Fruit fly (Drosophila melanogaster) whole organism, pupa: Measurements from ENCODE around the gene CG31706.

Experiments
- CG10348 ChIP-seq: fragments of 200-800 bp; sonication (Bioruptor generic); IDR thresholded peaks from 2 replicates; pipeline ENCODE4 v1.3.6; 2022; ENCODE audit warnings: missing biosample characterization, missing genetic modification characterization
- CG12605 ChIP-seq: fragments of 200-800 bp; sonication (Bioruptor generic); IDR thresholded peaks from 2 replicates; pipeline ENCODE4 v1.3.6; 2022; ENCODE audit warnings: missing biosample characterization, missing genetic modification characterization
- CG13204 ChIP-seq: fragments of 200-800 bp; sonication (Bioruptor generic); optimal IDR thresholded peaks from 2 replicates; lab custom pipeline; 2018; ENCODE audit warnings: missing biosample characterization, mild to moderate bottlenecking, missing genetic modification characterization, moderate library complexity
- CG14655 ChIP-seq: fragments of 200-800 bp; sonication (Bioruptor generic); optimal IDR thresholded peaks from 3 replicates; lab custom pipeline; 2017; ENCODE audit warnings: mild to moderate bottlenecking, missing biosample characterization, missing genetic modification reagents, missing genetic modification characterization
- CG15710 ChIP-seq: fragments of 200-800 bp; sonication (Bioruptor generic); optimal IDR thresholded peaks from 2 replicates; lab custom pipeline; 2018; ENCODE audit warnings: missing biosample characterization, mild to moderate bottlenecking, missing genetic modification characterization, moderate library complexity
- CG17806 ChIP-seq: fragments of 200-800 bp; sonication (Bioruptor generic); optimal IDR thresholded peaks from 2 replicates; lab custom pipeline; 2018; ENCODE audit warnings: missing biosample characterization, mild to moderate bottlenecking, missing genetic modification characterization, moderate library complexity
- CG32121 ChIP-seq: fragments of 200-800 bp; sonication (Bioruptor generic); IDR thresholded peaks from 2 replicates; pipeline ENCODE4 v1.3.6; 2022; ENCODE audit warnings: missing biosample characterization, missing genetic modification characterization
- CG34367 ChIP-seq: fragments of 200-800 bp; sonication (Bioruptor generic); optimal IDR thresholded peaks from 2 replicates; lab custom pipeline; 2018; ENCODE audit warnings: missing biosample characterization, mild to moderate bottlenecking, missing genetic modification characterization
- CG4496 ChIP-seq: fragments of 200-800 bp; sonication (Bioruptor generic); IDR thresholded peaks from 3 replicates; pipeline ENCODE4 v1.3.6; 2022; ENCODE audit warnings: missing biosample characterization, missing genetic modification characterization
- CG8159 ChIP-seq: fragments of 200-800 bp; sonication (Bioruptor generic); optimal IDR thresholded peaks from 3 replicates; lab custom pipeline; 2018; ENCODE audit warnings: missing biosample characterization, mild to moderate bottlenecking, missing genetic modification characterization, moderate library complexity
- CG8301 ChIP-seq: fragments of 200-800 bp; sonication (Bioruptor generic); optimal IDR thresholded peaks from 2 replicates; lab custom pipeline; 2018; ENCODE audit warnings: missing biosample characterization, mild to moderate bottlenecking, missing genetic modification characterization
- CG9948 ChIP-seq: fragments of 200-800 bp; sonication (Bioruptor generic); optimal IDR thresholded peaks from 2 replicates; lab custom pipeline; 2018; ENCODE audit warnings: missing biosample characterization, mild to moderate bottlenecking, missing genetic modification characterization, moderate library complexity
- D1 ChIP-seq: fragments of 200-800 bp; sonication (Bioruptor generic); optimal IDR thresholded peaks from 2 replicates; lab custom pipeline; 2018; ENCODE audit warnings: missing biosample characterization, mild to moderate bottlenecking, missing genetic modification characterization, moderate library complexity
- EcR ChIP-seq: fragments of 200-800 bp; sonication (Bioruptor generic); optimal IDR thresholded peaks from 3 replicates; lab custom pipeline; 2019; ENCODE audit warnings: missing biosample characterization, missing genetic modification characterization, mild to moderate bottlenecking, moderate library complexity, missing genetic modification reagents
- Ets98B ChIP-seq: fragments of 200-800 bp; sonication (Bioruptor generic); IDR thresholded peaks from 2 replicates; pipeline ENCODE4 v1.3.6; 2022; ENCODE audit warnings: missing biosample characterization, missing genetic modification characterization
- Pif1A ChIP-seq: fragments of 200-800 bp; sonication (Bioruptor generic); optimal IDR thresholded peaks from 3 replicates; lab custom pipeline; 2016; ENCODE audit warnings: missing biosample characterization, missing genetic modification characterization
- Pif1B ChIP-seq: fragments of 200-800 bp; sonication (Bioruptor generic); optimal IDR thresholded peaks from 3 replicates; lab custom pipeline; 2016; ENCODE audit warnings: missing biosample characterization, missing genetic modification characterization
- Snoo ChIP-seq: fragments of 200-800 bp; sonication (Bioruptor generic); optimal IDR thresholded peaks from 3 replicates; lab custom pipeline; 2017; ENCODE audit warnings: missing biosample characterization, mild to moderate bottlenecking, missing genetic modification characterization, inconsistent platforms
- fd96Ca ChIP-seq: fragments of 200-800 bp; sonication (Bioruptor generic); IDR thresholded peaks from 3 replicates; pipeline ENCODE4 v1.3.6; 2022; ENCODE audit warnings: missing biosample characterization, missing genetic modification characterization
- gl ChIP-seq: fragments of 200-800 bp; sonication (Bioruptor generic); optimal IDR thresholded peaks from 2 replicates; lab custom pipeline; 2018; ENCODE audit warnings: missing biosample characterization, mild to moderate bottlenecking, missing genetic modification characterization
- rn ChIP-seq: fragments of 200-800 bp; sonication (Bioruptor generic); IDR thresholded peaks from 2 replicates; pipeline ENCODE4 v1.3.6; 2022; ENCODE audit warnings: missing biosample characterization, missing genetic modification characterization

CG31706 gene

DNA sequence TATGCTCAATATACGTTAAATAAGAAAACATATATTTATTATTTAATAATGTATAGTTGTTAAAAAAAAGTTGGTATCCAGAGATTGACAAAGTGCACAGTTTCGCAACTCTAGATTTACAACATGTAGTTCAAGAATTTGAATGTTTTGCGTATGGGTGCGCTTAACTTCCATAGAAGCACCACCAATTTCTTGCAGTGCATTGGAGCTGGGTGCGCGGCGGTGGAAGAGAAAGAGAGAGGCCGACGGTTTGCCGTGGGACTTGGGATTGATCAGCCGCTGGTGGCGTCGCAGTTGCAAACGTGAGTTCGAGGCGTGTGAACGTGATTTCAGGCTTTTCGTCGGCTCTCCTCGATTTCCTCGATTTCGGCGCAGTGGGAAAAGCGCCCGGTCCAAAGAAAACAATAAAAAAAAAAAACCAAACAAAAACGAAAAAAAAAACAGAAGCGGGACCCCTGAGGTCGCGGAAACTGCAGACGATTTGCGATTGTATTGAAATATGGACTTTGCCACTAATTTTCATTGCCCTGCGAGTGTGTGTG lies 29.4 kb downstream of the CG31706 start, which contains the start of gene spz4:
TSS of gene spz4 (plus strand) at position 289 of the 542 bp plus-strand sequence.
- TF ChIP-seq CG13204 (GFP tag; lab: Kevin White, UChicago) (peak; percentile 27), CG14655 (no peak), gl (no peak), CG32121 (GFP tag; lab: Robert Waterston, UW) (peak; percentile 63), CG9948 (tag; lab: Kevin White, UChicago) (peak; percentile 16), CG10348 (GFP tag; lab: Robert Waterston, UW) (no peak), rn (GFP tag; lab: Robert Waterston, UW) (peak; percentile 33; the same call in 1 of the 2 replicates), D1 (tag; lab: Kevin White, UChicago) (no peak), CG8301 (tag; lab: Kevin White, UChicago) (no peak), Snoo (tag; lab: Kevin White, UChicago) (no peak), CG12605 (GFP tag; lab: Robert Waterston, UW) (peak; percentile 49; the same call in 1 of the 2 replicates), CG4496 (GFP tag; lab: Robert Waterston, UW) (no peak; the same call in none of the 3 replicates), EcR (GFP tag; lab: Kevin White, UChicago) (no peak), Pif1B (GFP tag; lab: Kevin White, UChicago) (no peak), fd96Ca (GFP tag; lab: Robert Waterston, UW) (peak; percentile 53; the same call in 2 of the 3 replicates), Pif1A (peak; percentile 5), CG15710 (tag; lab: Kevin White, UChicago) (no peak), CG17806 (tag; lab: Kevin White, UChicago) (no peak), CG34367 (tag; lab: Kevin White, UChicago) (no peak), CG8159 (tag; lab: Kevin White, UChicago) (no peak), Ets98B (GFP tag; lab: Robert Waterston, UW) (peak; percentile 70)

DNA sequence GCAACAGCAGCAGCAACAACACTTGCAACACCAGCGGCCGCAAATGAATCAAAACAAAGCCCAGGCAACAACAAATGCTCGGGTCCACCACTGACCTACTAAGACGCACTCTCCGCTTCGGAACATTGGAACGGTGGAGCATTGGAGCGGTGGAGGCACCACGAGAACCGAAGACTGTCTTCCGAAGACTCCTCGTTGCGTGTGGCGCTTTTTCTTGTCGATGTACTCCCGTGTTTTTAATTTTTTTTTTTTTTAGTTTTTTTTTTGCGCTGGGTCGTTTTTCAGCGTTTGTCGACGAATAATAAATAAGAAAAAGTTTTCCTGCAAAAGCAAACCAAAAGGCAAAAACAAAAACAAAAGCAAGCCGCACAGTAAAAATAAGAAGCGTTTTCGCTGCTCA lies 30.2 kb downstream of the CG31706 start:
- TF ChIP-seq Snoo (tag; lab: Kevin White, UChicago) (no peak), CG32121 (GFP tag; lab: Robert Waterston, UW) (peak; percentile 42; the same call in 1 of the 2 replicates), CG17806 (tag; lab: Kevin White, UChicago) (no peak), fd96Ca (GFP tag; lab: Robert Waterston, UW) (peak; percentile 59; the same call in 2 of the 3 replicates), CG4496 (GFP tag; lab: Robert Waterston, UW) (peak; percentile 40; the same call in 1 of the 3 replicates), EcR (GFP tag; lab: Kevin White, UChicago) (no peak), rn (GFP tag; lab: Robert Waterston, UW) (no peak), CG9948 (tag; lab: Kevin White, UChicago) (no peak), Pif1A (peak; percentile 28), CG34367 (tag; lab: Kevin White, UChicago) (no peak), CG15710 (tag; lab: Kevin White, UChicago) (no peak), Ets98B (GFP tag; lab: Robert Waterston, UW) (peak; percentile 61; the same call in 1 of the 2 replicates), CG14655 (no peak), CG10348 (GFP tag; lab: Robert Waterston, UW) (no peak), gl (no peak), CG13204 (GFP tag; lab: Kevin White, UChicago) (peak; percentile 1), D1 (tag; lab: Kevin White, UChicago) (no peak), CG12605 (GFP tag; lab: Robert Waterston, UW) (peak; percentile 52; the same call in 1 of the 2 replicates), Pif1B (GFP tag; lab: Kevin White, UChicago) (no peak), CG8301 (tag; lab: Kevin White, UChicago) (no peak), CG8159 (tag; lab: Kevin White, UChicago) (no peak)

DNA sequence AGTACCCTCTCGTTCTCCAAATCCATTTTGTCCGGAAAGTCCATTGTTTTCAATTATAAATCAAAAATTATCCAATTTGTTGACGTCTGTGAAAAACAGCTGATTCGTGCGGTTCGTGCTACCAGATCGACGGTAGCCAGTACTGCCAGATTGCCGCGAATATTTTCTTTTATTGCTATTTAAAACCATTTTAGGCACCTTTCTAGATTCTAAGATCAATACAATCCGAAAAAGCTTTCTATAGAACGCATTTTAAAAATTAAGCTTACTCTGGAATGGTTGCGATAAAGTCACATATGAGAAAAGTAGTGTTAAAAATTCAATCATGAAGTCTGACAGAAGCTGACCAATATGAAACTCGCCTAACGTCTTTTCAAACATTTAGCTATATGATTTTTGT lies 32.0 kb downstream of the CG31706 start, which contains the start of gene Cog8:
TSS of gene Cog8 (minus strand) at position 110 of the 400 bp plus-strand sequence.
- TF ChIP-seq CG8301 (tag; lab: Kevin White, UChicago) (no peak), CG8159 (tag; lab: Kevin White, UChicago) (peak; percentile 0)
- TF ChIP-seq, all 21 proteins: peak for 1

DNA sequence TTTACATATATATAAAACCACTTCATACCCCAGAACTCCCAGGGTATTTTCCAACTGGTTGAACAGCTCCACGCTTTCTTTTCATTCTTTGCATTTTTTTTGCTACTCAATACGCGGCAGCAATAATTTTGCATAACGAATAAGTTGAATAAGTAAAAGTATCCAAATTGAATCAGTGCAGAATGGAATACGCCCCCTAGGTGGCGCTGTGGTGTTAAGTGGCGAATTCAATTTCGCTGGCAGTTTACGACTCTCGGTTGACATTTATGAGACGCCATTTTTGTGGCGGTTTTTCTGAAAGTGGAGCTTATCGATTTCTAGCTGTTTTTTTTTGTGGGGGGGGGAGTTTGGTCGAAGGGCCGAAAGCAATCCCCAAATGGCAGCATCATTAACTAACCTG lies 36.9 kb downstream of the CG31706 start:
- TF ChIP-seq rn (GFP tag; lab: Robert Waterston, UW) (no peak), CG15710 (tag; lab: Kevin White, UChicago) (no peak)

DNA sequence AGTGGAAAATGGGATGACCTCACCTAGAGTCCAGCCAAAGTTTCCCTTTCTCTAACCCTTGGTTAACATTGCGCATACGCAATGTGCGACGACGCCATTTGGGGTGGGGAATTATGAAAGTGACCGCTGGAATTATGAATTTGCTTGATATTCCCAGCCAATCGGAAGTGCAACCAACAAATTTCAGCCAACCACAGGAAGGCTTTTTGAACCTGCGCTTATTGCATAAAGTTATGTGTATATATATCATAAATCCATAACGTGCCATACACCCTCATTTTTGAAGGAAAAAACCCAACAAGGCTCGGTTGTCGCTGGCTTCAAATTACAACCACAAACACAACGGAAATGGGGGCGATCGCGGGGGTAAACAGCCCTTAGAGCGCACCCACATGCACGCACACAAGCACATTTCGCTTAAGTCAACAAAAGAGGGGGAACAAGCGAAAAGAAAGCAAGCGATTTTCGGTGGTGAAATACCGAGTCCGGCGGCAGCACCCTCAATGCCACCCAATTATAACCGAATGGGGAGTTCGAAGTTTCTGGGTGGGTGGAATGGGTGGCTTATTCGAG lies 42.3 kb downstream of the CG31706 start:
- TF ChIP-seq Pif1B (GFP tag; lab: Kevin White, UChicago) (no peak), Ets98B (GFP tag; lab: Robert Waterston, UW) (no peak)

DNA sequence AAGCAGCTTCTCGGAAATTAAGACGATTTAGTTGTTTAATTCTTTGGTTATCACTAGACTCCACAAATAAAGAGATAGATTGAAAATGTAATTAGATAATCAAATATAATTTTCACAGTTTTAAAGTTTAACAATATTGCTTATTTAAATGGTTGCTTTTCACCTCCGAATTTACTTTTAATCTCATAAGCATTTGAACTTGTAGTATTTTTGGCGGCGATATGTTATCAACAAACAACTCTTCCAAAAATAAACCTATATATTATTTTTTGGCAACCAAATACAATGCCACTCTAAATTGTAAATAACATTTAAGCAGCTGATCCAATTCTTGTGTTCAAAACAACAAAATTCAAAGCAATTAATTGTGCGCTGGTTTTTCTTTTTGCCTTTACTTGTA lies 46.4 kb downstream of the CG31706 start, which contains the start of the genes CG43355 and sala:
TSS of gene CG43355 (plus strand) at position 301 of the 400 bp plus-strand sequence.
TSS of gene sala (plus strand) at position 301 of the 400 bp plus-strand sequence.
- TF ChIP-seq CG34367 (tag; lab: Kevin White, UChicago), result no peak
- TF ChIP-seq fd96Ca (GFP tag; lab: Robert Waterston, UW), result no peak
- TF ChIP-seq D1 (tag; lab: Kevin White, UChicago), result no peak
- no peak for TF ChIP-seq CG8301 (tag; lab: Kevin White, UChicago)
- TF ChIP-seq CG15710 (tag; lab: Kevin White, UChicago), result no peak
- no peak for TF ChIP-seq CG8159 (tag; lab: Kevin White, UChicago)
- TF ChIP-seq CG17806 (tag; lab: Kevin White, UChicago), result no peak
- TF ChIP-seq CG9948 (tag; lab: Kevin White, UChicago), result no peak
- TF ChIP-seq CG14655, result no peak
- TF ChIP-seq gl, result no peak
- TF ChIP-seq Snoo (tag; lab: Kevin White, UChicago), result no peak
- no peak for TF ChIP-seq EcR (GFP tag; lab: Kevin White, UChicago)
- TF ChIP-seq Ets98B (GFP tag; lab: Robert Waterston, UW), result no peak
- no peak for TF ChIP-seq rn (GFP tag; lab: Robert Waterston, UW)
- no peak for TF ChIP-seq CG10348 (GFP tag; lab: Robert Waterston, UW)
- no peak for TF ChIP-seq CG4496 (GFP tag; lab: Robert Waterston, UW)
